Worm (Caenorhabditis elegans) whole organism, L3 larva: ENCODE measurements around the gene feh-1.
A peak's percentile ranks its signal among the peaks of the same experiment; 100 is the strongest.

Source experiments
- lin-15B ChIP-seq: fragments of 150-350 bp; optimal IDR thresholded peaks from 2 replicates; lab custom pipeline; 2014; ENCODE audit warnings: missing biosample characterization, missing genetic modification characterization
- nhr-11 ChIP-seq: fragments of 150-350 bp; optimal IDR thresholded peaks from 2 replicates; lab custom pipeline; 2014; ENCODE audit warnings: missing biosample characterization, missing genetic modification characterization
- nhr-237 ChIP-seq: fragments of 150-350 bp; optimal IDR thresholded peaks from 2 replicates; lab custom pipeline; 2014; ENCODE audit warnings: missing biosample characterization, missing genetic modification characterization
- pqm-1 ChIP-seq: fragments of 150-350 bp; optimal IDR thresholded peaks from 2 replicates; lab custom pipeline; 2017; ENCODE audit warnings: missing biosample characterization, missing genetic modification characterization, inconsistent platforms
- ztf-11 ChIP-seq: fragments of 150-350 bp; optimal IDR thresholded peaks from 2 replicates; lab custom pipeline; 2014; ENCODE audit warnings: missing biosample characterization, missing genetic modification characterization
- ztf-4 ChIP-seq: fragments of 150-350 bp; optimal IDR thresholded peaks from 2 replicates; lab custom pipeline; 2014; ENCODE audit warnings: missing biosample characterization, missing genetic modification characterization

DNA sequence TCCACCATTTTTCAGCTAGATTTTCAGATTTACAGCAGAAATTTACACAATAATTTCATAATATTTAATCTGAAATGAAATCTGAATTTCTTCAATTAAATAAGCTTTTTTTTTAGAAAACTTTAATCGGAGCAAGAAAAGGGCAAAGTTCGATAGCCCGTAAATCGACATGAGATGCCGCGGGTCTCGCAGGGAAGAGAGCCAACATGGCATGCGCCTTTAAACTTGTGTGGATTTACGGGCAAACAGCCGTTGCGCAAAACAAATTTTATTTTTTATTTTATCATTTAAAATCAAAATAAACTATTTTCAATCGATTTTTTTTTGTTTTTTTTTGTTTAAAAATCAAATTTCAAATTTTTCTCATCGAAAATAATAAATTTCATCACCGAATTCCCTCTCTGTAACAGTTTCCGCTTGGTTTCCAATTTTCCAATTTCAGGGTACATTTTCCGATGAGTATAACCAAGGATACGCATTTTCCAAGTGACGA, 21.1 kb upstream of the feh-1 start, which contains the start of the genes Y54F10AM.15, rbc-2 and ndua-8:
- TF ChIP-seq pqm-1 (tag; lab: Kevin White, UChicago), result peak; percentile 80
- TF ChIP-seq nhr-237 (tag; lab: Kevin White, UChicago), result no peak
- peak; percentile 97 for TF ChIP-seq lin-15B
- peak; percentile 45 for TF ChIP-seq nhr-11 (tag; lab: Kevin White, UChicago)
- TF ChIP-seq ztf-4 (tag; lab: Kevin White, UChicago), result peak; percentile 29
- TF ChIP-seq ztf-11 (tag; lab: Kevin White, UChicago), result no peak
